Fruit fly (Drosophila melanogaster) whole organism, embryonic: Measurements from ENCODE around the gene CG34408.

Source experiments
- Atf6 ChIP-seq: fragments of 200-800 bp; sonication (Bioruptor generic); IDR thresholded peaks from 2 replicates; pipeline ENCODE4 v1.3.6; 2022; ENCODE audit warnings: missing biosample characterization, missing genetic modification characterization
- B-H1 ChIP-seq: fragments of 200-800 bp; sonication (Bioruptor generic); IDR thresholded peaks from 3 replicates; pipeline ENCODE4 v1.3.6; 2022; ENCODE audit warnings: missing biosample characterization, missing genetic modification characterization
- CG10209 ChIP-seq: fragments of 200-800 bp; sonication (Bioruptor generic); optimal IDR thresholded peaks from 3 replicates; lab custom pipeline; 2017; ENCODE audit warnings: missing biosample characterization, mild to moderate bottlenecking, missing genetic modification characterization, missing genetic modification reagents
- CG11695 ChIP-seq: fragments of 200-800 bp; sonication (Bioruptor generic); IDR thresholded peaks from 3 replicates; pipeline ENCODE4 v1.3.6; 2022; ENCODE audit warnings: missing biosample characterization, missing genetic modification characterization
- CG12104 ChIP-seq: fragments of 200-800 bp; sonication (Bioruptor generic); optimal IDR thresholded peaks from 3 replicates; lab custom pipeline; 2016; ENCODE audit warnings: missing biosample characterization, missing genetic modification characterization
- CG12391 ChIP-seq: fragments of 200-800 bp; sonication (Bioruptor generic); optimal IDR thresholded peaks from 3 replicates; lab custom pipeline; 2018; ENCODE audit warnings: missing biosample characterization, mild to moderate bottlenecking, missing genetic modification characterization, moderate library complexity
- CG12769 ChIP-seq: fragments of 200-800 bp; sonication (Bioruptor generic); optimal IDR thresholded peaks from 2 replicates; lab custom pipeline; 2019; ENCODE audit warnings: missing biosample characterization, mild to moderate bottlenecking, missing genetic modification characterization, moderate library complexity
- CG16779 ChIP-seq: fragments of 200-800 bp; sonication (Bioruptor generic); IDR thresholded peaks from 2 replicates; pipeline ENCODE4 v1.3.6; 2022; ENCODE audit warnings: missing biosample characterization, missing genetic modification characterization
- CG16863 ChIP-seq: fragments of 200-800 bp; sonication (Bioruptor generic); optimal IDR thresholded peaks from 3 replicates; lab custom pipeline; 2016; ENCODE audit warnings: missing biosample characterization, missing genetic modification characterization
- CG2678 ChIP-seq: fragments of 200-800 bp; sonication (Bioruptor generic); optimal IDR thresholded peaks from 3 replicates; lab custom pipeline; 2019; ENCODE audit warnings: missing biosample characterization, mild to moderate bottlenecking, missing genetic modification characterization, moderate library complexity
- CG2712 ChIP-seq: fragments of 200-800 bp; optimal IDR thresholded peaks from 3 replicates; lab custom pipeline; 2019; ENCODE audit warnings: missing biosample characterization, mild to moderate bottlenecking, missing genetic modification characterization, moderate library complexity
- CG32532 ChIP-seq: fragments of 200-800 bp; sonication (Bioruptor generic); IDR thresholded peaks from 2 replicates; pipeline ENCODE4 v1.3.6; 2022; ENCODE audit warnings: missing biosample characterization, missing genetic modification characterization
- CG33213 ChIP-seq: fragments of 200-800 bp; sonication (Bioruptor generic); optimal IDR thresholded peaks from 3 replicates; lab custom pipeline; 2016; ENCODE audit warnings: missing biosample characterization, missing genetic modification characterization
- CG3407 ChIP-seq: fragments of 200-800 bp; sonication (Bioruptor generic); optimal IDR thresholded peaks from 2 replicates; lab custom pipeline; 2018; ENCODE audit warnings: missing biosample characterization, mild to moderate bottlenecking, missing genetic modification characterization
- CG34376 ChIP-seq: fragments of 200-800 bp; sonication (Bioruptor generic); optimal IDR thresholded peaks from 2 replicates; lab custom pipeline; 2018; ENCODE audit warnings: missing biosample characterization, mild to moderate bottlenecking, missing genetic modification characterization
- CG7786 ChIP-seq: fragments of 200-800 bp; sonication (Bioruptor generic); optimal IDR thresholded peaks from 2 replicates; lab custom pipeline; 2016; ENCODE audit warnings: missing biosample characterization, missing genetic modification characterization
- CG7987 ChIP-seq: fragments of 200-800 bp; sonication (Bioruptor generic); optimal IDR thresholded peaks from 2 replicates; lab custom pipeline; 2018; ENCODE audit warnings: missing biosample characterization, mild to moderate bottlenecking, missing genetic modification characterization, moderate library complexity
- CG8290 ChIP-seq, 3 experiments: fragments of 200-800 bp; sonication (Bioruptor generic); optimal IDR thresholded peaks; 2 replicates each; lab custom pipeline; 2016 to 2019; ENCODE audit warnings: missing biosample characterization in 3 of 3, missing genetic modification characterization in 3 of 3, mild to moderate bottlenecking in 2 of 3, moderate library complexity in 1 of 3
- CG9876 ChIP-seq: fragments of 200-800 bp; sonication (Bioruptor generic); optimal IDR thresholded peaks from 2 replicates; lab custom pipeline; 2016; ENCODE audit warnings: missing biosample characterization, missing genetic modification characterization
- Dip2 ChIP-seq: fragments of 200-800 bp; sonication (Bioruptor generic); IDR thresholded peaks from 2 replicates; pipeline ENCODE4 v1.3.6; 2022; ENCODE audit warnings: missing biosample characterization, missing genetic modification characterization
- GATAe ChIP-seq: fragments of 200-800 bp; sonication (Bioruptor generic); conservative IDR thresholded peaks from 2 replicates; pipeline ENCODE4 v1.3.6; 2022; ENCODE audit warnings: missing biosample characterization, missing genetic modification characterization
- HmgZ ChIP-seq: fragments of 200-800 bp; sonication (Bioruptor generic); optimal IDR thresholded peaks from 2 replicates; lab custom pipeline; 2018; ENCODE audit warnings: missing biosample characterization, mild to moderate bottlenecking, missing genetic modification characterization
- Myb ChIP-seq: fragments of 200-800 bp; sonication (Bioruptor generic); optimal IDR thresholded peaks from 2 replicates; lab custom pipeline; 2016; ENCODE audit warnings: missing biosample characterization, missing genetic modification characterization
- NK7.1 ChIP-seq: fragments of 200-800 bp; sonication (Bioruptor generic); optimal IDR thresholded peaks from 3 replicates; lab custom pipeline; 2016; ENCODE audit warnings: missing biosample characterization, missing genetic modification characterization
- Oli ChIP-seq: fragments of 200-800 bp; sonication (Bioruptor generic); optimal IDR thresholded peaks from 2 replicates; lab custom pipeline; 2018; ENCODE audit warnings: missing biosample characterization, mild to moderate bottlenecking, missing genetic modification characterization, moderate library complexity
- Side ChIP-seq: fragments of 200-800 bp; sonication (Bioruptor generic); optimal IDR thresholded peaks from 2 replicates; lab custom pipeline; 2016; ENCODE audit warnings: missing biosample characterization, missing genetic modification characterization
- Sox100B ChIP-seq: fragments of 200-800 bp; sonication (Bioruptor generic); optimal IDR thresholded peaks from 3 replicates; lab custom pipeline; 2018; ENCODE audit warnings: missing biosample characterization, mild to moderate bottlenecking, missing genetic modification characterization
- Sox102F ChIP-seq: fragments of 200-800 bp; sonication (Bioruptor generic); optimal IDR thresholded peaks from 2 replicates; lab custom pipeline; 2018; ENCODE audit warnings: missing biosample characterization, mild to moderate bottlenecking, missing genetic modification characterization, moderate library complexity
- ara ChIP-seq: fragments of 200-800 bp; sonication (Bioruptor generic); IDR thresholded peaks from 2 replicates; pipeline ENCODE4 v1.3.6; 2022; ENCODE audit warnings: missing biosample characterization, missing genetic modification characterization
- ato ChIP-seq: fragments of 200-800 bp; sonication (Bioruptor generic); IDR thresholded peaks from 2 replicates; pipeline ENCODE4 v1.3.6; 2022; ENCODE audit warnings: missing biosample characterization, missing genetic modification characterization; ENCODE audit not compliant: partially characterized antibody
- caup ChIP-seq: fragments of 200-800 bp; sonication (Bioruptor generic); optimal IDR thresholded peaks from 3 replicates; lab custom pipeline; 2017; ENCODE audit warnings: missing biosample characterization, mild to moderate bottlenecking, missing genetic modification characterization, moderate library complexity; ENCODE audit not compliant: severe bottlenecking
- cg ChIP-seq: fragments of 200-800 bp; sonication (Bioruptor generic); optimal IDR thresholded peaks from 3 replicates; lab custom pipeline; 2019; ENCODE audit warnings: missing biosample characterization, mild to moderate bottlenecking, missing genetic modification characterization, moderate library complexity
- corto ChIP-seq: fragments of 200-800 bp; sonication (Bioruptor generic); optimal IDR thresholded peaks from 2 replicates; lab custom pipeline; 2016; ENCODE audit warnings: missing biosample characterization, mild to moderate bottlenecking, missing genetic modification characterization, moderate library complexity
- dati ChIP-seq: fragments of 200-800 bp; sonication (Bioruptor generic); IDR thresholded peaks from 2 replicates; pipeline ENCODE4 v1.3.6; 2022; ENCODE audit warnings: missing biosample characterization, missing genetic modification characterization
- ems ChIP-seq: fragments of 200-800 bp; sonication (Bioruptor generic); optimal IDR thresholded peaks from 3 replicates; lab custom pipeline; 2016; ENCODE audit warnings: missing biosample characterization, missing genetic modification characterization
- gem ChIP-seq: fragments of 200-800 bp; sonication (Bioruptor generic); optimal IDR thresholded peaks from 2 replicates; lab custom pipeline; 2019; ENCODE audit warnings: missing biosample characterization, mild to moderate bottlenecking, missing genetic modification characterization, moderate library complexity
- jing ChIP-seq: fragments of 200-800 bp; sonication (Bioruptor generic); optimal IDR thresholded peaks from 2 replicates; lab custom pipeline; 2018; ENCODE audit warnings: missing biosample characterization, mild to moderate bottlenecking, missing genetic modification characterization
- lilli ChIP-seq: fragments of 200-800 bp; sonication (Bioruptor generic); optimal IDR thresholded peaks from 3 replicates; lab custom pipeline; 2016; ENCODE audit warnings: missing biosample characterization, missing genetic modification characterization
- mirr ChIP-seq: fragments of 200-800 bp; sonication (Bioruptor generic); optimal IDR thresholded peaks from 3 replicates; lab custom pipeline; 2018; ENCODE audit warnings: missing biosample characterization, mild to moderate bottlenecking, missing genetic modification characterization
- nerfin-2 ChIP-seq: fragments of 200-800 bp; sonication (Bioruptor generic); IDR thresholded peaks from 2 replicates; pipeline ENCODE4 v1.3.6; 2022; ENCODE audit warnings: missing biosample characterization, missing genetic modification characterization; ENCODE audit not compliant: partially characterized antibody
- org-1 ChIP-seq: fragments of 200-800 bp; sonication (Bioruptor generic); optimal IDR thresholded peaks from 2 replicates; lab custom pipeline; 2017; ENCODE audit warnings: missing biosample characterization, missing genetic modification characterization
- pfk ChIP-seq: fragments of 200-800 bp; sonication (Bioruptor generic); optimal IDR thresholded peaks from 2 replicates; lab custom pipeline; 2018; ENCODE audit warnings: missing biosample characterization, mild to moderate bottlenecking, missing genetic modification characterization, moderate library complexity
- ranshi ChIP-seq: fragments of 200-800 bp; sonication (Bioruptor generic); IDR thresholded peaks from 2 replicates; pipeline ENCODE4 v1.3.6; 2022; ENCODE audit warnings: missing biosample characterization, missing genetic modification characterization
- sim ChIP-seq: fragments of 200-800 bp; sonication (Bioruptor generic); IDR thresholded peaks from 2 replicates; pipeline ENCODE4 v1.3.6; 2022; ENCODE audit warnings: missing biosample characterization, missing genetic modification characterization
- slp2 ChIP-seq: fragments of 200-800 bp; sonication (Bioruptor generic); optimal IDR thresholded peaks from 2 replicates; lab custom pipeline; 2016; ENCODE audit warnings: missing biosample characterization, missing genetic modification characterization
- tin ChIP-seq: fragments of 200-800 bp; sonication (Bioruptor generic); optimal IDR thresholded peaks from 3 replicates; lab custom pipeline; 2016; ENCODE audit warnings: missing biosample characterization, missing genetic modification characterization
- toy ChIP-seq: fragments of 200-800 bp; sonication (Bioruptor generic); IDR thresholded peaks from 2 replicates; pipeline ENCODE4 v1.3.6; 2022; ENCODE audit warnings: missing biosample characterization, missing genetic modification characterization
- vnd ChIP-seq: fragments of 200-800 bp; sonication (Bioruptor generic); IDR thresholded peaks from 3 replicates; pipeline ENCODE4 v1.3.6; 2022; ENCODE audit warnings: missing biosample characterization, missing genetic modification characterization; ENCODE audit not compliant: partially characterized antibody

The CG34408 gene

dm6 chrX:10263165-10263956 is 43.5 kb downstream of the CG34408 start, which contains the start of gene Hk (continued):
- TF ChIP-seq Side (GFP tag; lab: Kevin White, UChicago) (peak; percentile 24), CG2678 (tag; lab: Kevin White, UChicago) (peak; percentile 57), org-1 (GFP tag; lab: Kevin White, UChicago) (peak; percentile 52), GATAe (GFP tag; lab: Robert Waterston, UW) (0 out of 2 replicates have a peak, but pooled peaks have one; percentile 37), tin (GFP tag; lab: Kevin White, UChicago) (peak; percentile 14), HmgZ (tag; lab: Kevin White, UChicago) (no peak), CG8290 (GFP tag; optimal IDR thresholded peaks at IDR 0.05; lab: Kevin White, UChicago) (no peak), CG8290 (tag; optimal IDR thresholded peaks at IDR 0.05; lab: Kevin White, UChicago) (peak in 1 of 2 experiments; percentile 22), CG2712 (tag; lab: Kevin White, UChicago) (peak; percentile 10), slp2 (GFP tag; lab: Kevin White, UChicago) (no peak), toy (GFP tag; lab: Robert Waterston, UW) (no peak), nerfin-2 (no peak), CG7786 (GFP tag; lab: Kevin White, UChicago) (peak; percentile 61), sim (GFP tag; lab: Robert Waterston, UW) (no peak), mirr (peak; percentile 69), CG32532 (GFP tag; lab: Robert Waterston, UW) (peak; percentile 56), ato (GFP tag; lab: Robert Waterston, UW) (no peak), lilli (GFP tag; lab: Kevin White, UChicago) (peak; percentile 74), CG10209 (GFP tag; lab: Kevin White, UChicago) (peak; percentile 27), CG33213 (GFP tag; lab: Kevin White, UChicago) (no peak), CG16779 (GFP tag; lab: Robert Waterston, UW) (no peak), caup (GFP tag; lab: Kevin White, UChicago) (peak; percentile 5), CG7987 (peak; percentile 7), Sox102F (GFP tag; lab: Kevin White, UChicago) (peak; percentile 38), Atf6 (GFP tag; lab: Robert Waterston, UW) (peak; percentile 13; the same call in 1 of the 2 replicates), ranshi (GFP tag; lab: Robert Waterston, UW) (peak; percentile 52; the same call in 1 of the 2 replicates), CG16863 (GFP tag; lab: Kevin White, UChicago) (no peak), CG12769 (tag; lab: Kevin White, UChicago) (peak; percentile 49), dati (GFP tag; lab: Robert Waterston, UW) (no peak), ara (GFP tag; lab: Robert Waterston, UW) (no peak), Oli (tag; lab: Kevin White, UChicago) (peak; percentile 46), CG12391 (peak; percentile 19), vnd (no peak), ems (GFP tag; lab: Kevin White, UChicago) (no peak), CG9876 (GFP tag; lab: Kevin White, UChicago) (peak; percentile 35), CG3407 (no peak), CG34376 (no peak), CG11695 (GFP tag; lab: Robert Waterston, UW) (0 out of 3 replicates have a peak, but pooled peaks have one; percentile 8), Sox100B (GFP tag; lab: Kevin White, UChicago) (no peak), gem (tag; lab: Kevin White, UChicago) (peak; percentile 67), Dip2 (GFP tag; lab: Robert Waterston, UW) (no peak), B-H1 (GFP tag; lab: Robert Waterston, UW) (no peak), pfk (GFP tag; lab: Kevin White, UChicago) (no peak), NK7.1 (GFP tag; lab: Kevin White, UChicago) (no peak), CG12104 (GFP tag; lab: Kevin White, UChicago) (peak; percentile 32), jing (no peak), Myb (GFP tag; lab: Kevin White, UChicago) (peak; percentile 5), cg (GFP tag; lab: Kevin White, UChicago) (peak; percentile 9), corto (GFP tag; lab: Kevin White, UChicago) (peak; percentile 16)
